Fruit fly (Drosophila melanogaster) whole organism, adult: ENCODE data around the gene CG32379.

ENCODE experiments used
- CG1620 ChIP-seq: fragments of 200-800 bp; sonication (Bioruptor generic); optimal IDR thresholded peaks from 2 replicates; lab custom pipeline; 2016; ENCODE audit warnings: missing biosample characterization, missing genetic modification characterization
- CG5204 ChIP-seq: fragments of 200-800 bp; sonication (Bioruptor generic); optimal IDR thresholded peaks from 2 replicates; lab custom pipeline; 2016; ENCODE audit warnings: missing biosample characterization, missing genetic modification characterization
- CG7045 ChIP-seq: fragments of 200-800 bp; sonication (Bioruptor generic); optimal IDR thresholded peaks from 2 replicates; lab custom pipeline; 2017; ENCODE audit warnings: missing biosample characterization, mild to moderate bottlenecking, missing genetic modification characterization
- Clk ChIP-seq: fragments of 200-800 bp; sonication (Bioruptor generic); optimal IDR thresholded peaks from 2 replicates; lab custom pipeline; 2017; ENCODE audit warnings: missing biosample characterization, missing genetic modification characterization
- Crg-1 ChIP-seq: fragments of 200-800 bp; sonication (Bioruptor generic); optimal IDR thresholded peaks from 2 replicates; lab custom pipeline; 2016; ENCODE audit warnings: missing biosample characterization, missing genetic modification characterization
- cnc ChIP-seq, 2 experiments: fragments of >200 bp; optimal IDR thresholded peaks; 2 replicates each; lab custom pipeline; 2017
- kay ChIP-seq: fragments of 200-800 bp; sonication (Bioruptor generic); peaks from one replicate; lab custom pipeline; 2016; ENCODE audit warnings: missing biosample characterization, missing genetic modification characterization, borderline replicate concordance

dm6 chr3L:7440633-7441032 lies 44.5 kb downstream of the CG32379 start, which contains the start of gene sphinx2:
- TF ChIP-seq CG1620 (no peak), cnc (optimal IDR thresholded peaks at IDR 0.05; lab: Kevin White, UChicago) (no peak), kay (GFP tag; lab: Kevin White, UChicago) (no peak), Crg-1 (GFP tag; lab: Kevin White, UChicago) (no peak), CG5204 (GFP tag; lab: Kevin White, UChicago) (no peak), CG7045 (GFP tag; lab: Kevin White, UChicago) (no peak), Clk (GFP tag; lab: Kevin White, UChicago) (no peak)
